Fruit fly (Drosophila melanogaster) whole organism, embryonic: Measurements from ENCODE around the gene CG42827.

Experiments
- Adf1 ChIP-seq: fragments of 200-800 bp; sonication (Bioruptor generic); IDR thresholded peaks from 2 replicates; pipeline ENCODE4 v1.3.6; 2022; ENCODE audit warnings: missing biosample characterization, missing genetic modification characterization
- Atf3 ChIP-seq: fragments of 200-800 bp; sonication (Bioruptor generic); optimal IDR thresholded peaks from 3 replicates; lab custom pipeline; 2016; ENCODE audit warnings: missing biosample characterization, missing genetic modification characterization
- BEAF-32 ChIP-seq: fragments of 200-800 bp; sonication (Bioruptor generic); optimal IDR thresholded peaks from 3 replicates; lab custom pipeline; 2017; ENCODE audit warnings: missing biosample characterization, missing genetic modification characterization, mild to moderate bottlenecking, moderate library complexity, missing genetic modification reagents
- Bdp1 ChIP-seq: fragments of 200-800 bp; sonication (Bioruptor generic); optimal IDR thresholded peaks from 3 replicates; lab custom pipeline; 2016; ENCODE audit warnings: missing biosample characterization, missing genetic modification characterization
- C15 ChIP-seq: fragments of 200-800 bp; sonication (Bioruptor generic); IDR thresholded peaks from 3 replicates; pipeline ENCODE4 v1.3.6; 2022; ENCODE audit warnings: missing biosample characterization, missing genetic modification characterization
- CG10543 ChIP-seq: fragments of 200-800 bp; sonication (Bioruptor generic); optimal IDR thresholded peaks from 3 replicates; lab custom pipeline; 2017; ENCODE audit warnings: missing biosample characterization, mild to moderate bottlenecking, missing genetic modification characterization, moderate library complexity
- CG11085 ChIP-seq: fragments of 200-800 bp; sonication (Bioruptor generic); IDR thresholded peaks from 2 replicates; pipeline ENCODE4 v1.3.6; 2022; ENCODE audit warnings: missing biosample characterization, missing genetic modification characterization
- CG11723 ChIP-seq: fragments of 200-800 bp; sonication (Bioruptor generic); optimal IDR thresholded peaks from 2 replicates; lab custom pipeline; 2017; ENCODE audit warnings: missing biosample characterization, mild to moderate bottlenecking, missing genetic modification characterization
- CG14014 ChIP-seq: fragments of 200-800 bp; sonication (Bioruptor generic); IDR thresholded peaks from 2 replicates; pipeline ENCODE4 v1.3.6; 2022; ENCODE audit warnings: missing biosample characterization, missing genetic modification characterization
- CG15269 ChIP-seq: fragments of 200-800 bp; sonication (Bioruptor generic); optimal IDR thresholded peaks from 2 replicates; lab custom pipeline; 2018; ENCODE audit warnings: missing biosample characterization, mild to moderate bottlenecking, missing genetic modification characterization, moderate library complexity
- CG16815 ChIP-seq: fragments of 200-800 bp; sonication (Bioruptor generic); optimal IDR thresholded peaks from 3 replicates; lab custom pipeline; 2017; ENCODE audit warnings: missing biosample characterization, mild to moderate bottlenecking, missing genetic modification characterization
- CG17912 ChIP-seq: fragments of 200-800 bp; sonication (Bioruptor generic); optimal IDR thresholded peaks from 2 replicates; lab custom pipeline; 2018; ENCODE audit warnings: missing biosample characterization, mild to moderate bottlenecking, missing genetic modification characterization
- CG18599 ChIP-seq: fragments of 200-800 bp; sonication (Bioruptor generic); optimal IDR thresholded peaks from 3 replicates; lab custom pipeline; 2017; ENCODE audit warnings: missing biosample characterization, missing genetic modification characterization, mild to moderate bottlenecking, moderate library complexity, missing genetic modification reagents
- CG18764 ChIP-seq: fragments of 200-800 bp; sonication (Bioruptor generic); optimal IDR thresholded peaks from 3 replicates; lab custom pipeline; 2016; ENCODE audit warnings: missing biosample characterization, missing genetic modification characterization
- CG43689 ChIP-seq: fragments of 200-800 bp; sonication (Bioruptor generic); IDR thresholded peaks from 2 replicates; pipeline ENCODE4 v1.3.6; 2022; ENCODE audit warnings: missing biosample characterization, missing genetic modification characterization
- CG6689 ChIP-seq: fragments of 200-800 bp; sonication (Bioruptor generic); IDR thresholded peaks from 2 replicates; pipeline ENCODE4 v1.3.6; 2022; ENCODE audit warnings: missing biosample characterization, missing genetic modification characterization
- CG7786 ChIP-seq: fragments of 200-800 bp; sonication (Bioruptor generic); optimal IDR thresholded peaks from 2 replicates; lab custom pipeline; 2016; ENCODE audit warnings: missing biosample characterization, missing genetic modification characterization
- CG8478 ChIP-seq: fragments of >200 bp; optimal IDR thresholded peaks from 2 replicates; lab custom pipeline; 2018
- CG9215 ChIP-seq: fragments of 200-800 bp; sonication (Bioruptor generic); IDR thresholded peaks from 2 replicates; pipeline ENCODE4 v1.3.6; 2022; ENCODE audit warnings: missing biosample characterization, missing genetic modification characterization
- Eip74EF ChIP-seq, 2 experiments: fragments of 200-800 bp in 1 of 2; fragments of >200 bp in 1 of 2; sonication (Bioruptor generic) in 1 of 2; optimal IDR thresholded peaks; 2 replicates each; lab custom pipeline; 2017 to 2019; ENCODE audit warnings: missing biosample characterization in 2 of 2, missing genetic modification characterization in 2 of 2, mild to moderate bottlenecking in 1 of 2, moderate library complexity in 1 of 2
- GATAe ChIP-seq: fragments of 200-800 bp; sonication (Bioruptor generic); conservative IDR thresholded peaks from 2 replicates; pipeline ENCODE4 v1.3.6; 2022; ENCODE audit warnings: missing biosample characterization, missing genetic modification characterization
- HLH3B ChIP-seq: fragments of 200-800 bp; sonication (Bioruptor generic); IDR thresholded peaks from 2 replicates; pipeline ENCODE4 v1.3.6; 2022; ENCODE audit warnings: missing biosample characterization, missing genetic modification characterization
- Max ChIP-seq: fragments of 200-800 bp; sonication (Bioruptor generic); optimal IDR thresholded peaks from 2 replicates; lab custom pipeline; 2016; ENCODE audit warnings: missing biosample characterization, mild to moderate bottlenecking, missing genetic modification characterization
- Mes4 ChIP-seq: fragments of 200-800 bp; sonication (Bioruptor generic); optimal IDR thresholded peaks from 2 replicates; lab custom pipeline; 2016; ENCODE audit warnings: missing biosample characterization, missing genetic modification characterization
- NC2β ChIP-seq: fragments of 200-800 bp; sonication (Bioruptor generic); optimal IDR thresholded peaks from 2 replicates; lab custom pipeline; 2016; ENCODE audit warnings: missing biosample characterization, missing genetic modification characterization
- NfI ChIP-seq: fragments of 200-800 bp; sonication (Bioruptor generic); optimal IDR thresholded peaks from 3 replicates; lab custom pipeline; 2018; ENCODE audit warnings: missing biosample characterization, mild to moderate bottlenecking, missing genetic modification characterization, moderate library complexity
- Pdp1 ChIP-seq, 2 experiments: fragments of 200-800 bp; sonication (Bioruptor generic); optimal IDR thresholded peaks; 3 replicates each; lab custom pipeline; 2016; ENCODE audit warnings: missing biosample characterization in 2 of 2, missing genetic modification characterization in 2 of 2, mild to moderate bottlenecking in 1 of 2, moderate library complexity in 1 of 2
- Tbp ChIP-seq: fragments of >200 bp; optimal IDR thresholded peaks from 2 replicates; lab custom pipeline; 2018; ENCODE audit warnings: missing biosample characterization, missing genetic modification characterization
- al ChIP-seq: fragments of 200-800 bp; sonication (Bioruptor generic); IDR thresholded peaks from 2 replicates; pipeline ENCODE4 v1.3.6; 2022; ENCODE audit warnings: missing biosample characterization, missing genetic modification characterization
- aop ChIP-seq: fragments of 200-800 bp; sonication (Bioruptor generic); IDR thresholded peaks from 2 replicates; pipeline ENCODE4 v1.3.6; 2022; ENCODE audit warnings: missing biosample characterization, missing genetic modification characterization
- bowl ChIP-seq: fragments of 200-800 bp; sonication (Bioruptor generic); IDR thresholded peaks from 2 replicates; pipeline ENCODE4 v1.3.6; 2022; ENCODE audit warnings: missing biosample characterization, missing genetic modification characterization
- danr ChIP-seq: fragments of 200-800 bp; sonication (Bioruptor generic); IDR thresholded peaks from 2 replicates; pipeline ENCODE4 v1.3.6; 2022; ENCODE audit warnings: missing biosample characterization, missing genetic modification characterization
- disco-r ChIP-seq: fragments of 200-800 bp; sonication (Bioruptor generic); optimal IDR thresholded peaks from 2 replicates; lab custom pipeline; 2016; ENCODE audit warnings: missing biosample characterization, missing genetic modification characterization
- dysf ChIP-seq: fragments of 200-800 bp; sonication (Bioruptor generic); IDR thresholded peaks from 3 replicates; pipeline ENCODE4 v1.3.6; 2022; ENCODE audit warnings: missing biosample characterization, missing genetic modification characterization
- grn ChIP-seq: fragments of 200-800 bp; sonication (Bioruptor generic); optimal IDR thresholded peaks from 3 replicates; lab custom pipeline; 2017; ENCODE audit warnings: missing biosample characterization, missing genetic modification characterization
- gro ChIP-seq: fragments of 200-800 bp; sonication (Bioruptor generic); optimal IDR thresholded peaks from 2 replicates; lab custom pipeline; 2016; ENCODE audit warnings: missing biosample characterization, missing genetic modification characterization
- gt ChIP-seq: fragments of 200-800 bp; sonication (Bioruptor generic); IDR thresholded peaks from 2 replicates; pipeline ENCODE4 v1.3.6; 2022; ENCODE audit warnings: missing biosample characterization, missing genetic modification characterization
- mam ChIP-seq: fragments of 200-800 bp; sonication (Bioruptor generic); optimal IDR thresholded peaks from 3 replicates; lab custom pipeline; 2016; ENCODE audit warnings: missing biosample characterization, missing genetic modification characterization
- mirr ChIP-seq: fragments of 200-800 bp; sonication (Bioruptor generic); optimal IDR thresholded peaks from 3 replicates; lab custom pipeline; 2018; ENCODE audit warnings: missing biosample characterization, mild to moderate bottlenecking, missing genetic modification characterization
- mld ChIP-seq: fragments of 200-800 bp; sonication (Bioruptor generic); IDR thresholded peaks from 3 replicates; pipeline ENCODE4 v1.3.6; 2022; ENCODE audit warnings: missing biosample characterization, missing genetic modification characterization; ENCODE audit not compliant: partially characterized antibody
- nerfin-1 ChIP-seq: fragments of 200-800 bp; sonication (Bioruptor generic); optimal IDR thresholded peaks from 3 replicates; lab custom pipeline; 2019; ENCODE audit warnings: missing biosample characterization, mild to moderate bottlenecking, missing genetic modification characterization, moderate library complexity
- pan ChIP-seq, 4 experiments: fragments of >200 bp in 3 of 4; fragments of 200-800 bp in 1 of 4; sonication (Bioruptor generic) in 1 of 4; optimal IDR thresholded peaks in 3 of 4; IDR thresholded peaks in 1 of 4; 2 replicates each; pipeline versions ENCODE4 v1.3.6 to Lab custom; 2017 to 2022; ENCODE audit warnings: missing biosample characterization in 2 of 4, missing genetic modification characterization in 2 of 4, mixed read lengths in 1 of 4
- psq ChIP-seq: fragments of 200-800 bp; sonication (Bioruptor generic); optimal IDR thresholded peaks from 2 replicates; lab custom pipeline; 2017; ENCODE audit warnings: missing biosample characterization, missing genetic modification characterization
- salm ChIP-seq: fragments of 200-800 bp; sonication (Bioruptor generic); optimal IDR thresholded peaks from 2 replicates; lab custom pipeline; 2018; ENCODE audit warnings: missing biosample characterization, mild to moderate bottlenecking, missing genetic modification characterization
- seq ChIP-seq: fragments of 200-800 bp; sonication (Bioruptor generic); IDR thresholded peaks from 2 replicates; pipeline ENCODE4 v1.3.6; 2022; ENCODE audit warnings: missing biosample characterization, missing genetic modification characterization
- sim ChIP-seq: fragments of 200-800 bp; sonication (Bioruptor generic); IDR thresholded peaks from 2 replicates; pipeline ENCODE4 v1.3.6; 2022; ENCODE audit warnings: missing biosample characterization, missing genetic modification characterization
- ssp ChIP-seq: fragments of 200-800 bp; sonication (Bioruptor generic); IDR thresholded peaks from 2 replicates; pipeline ENCODE4 v1.3.6; 2022; ENCODE audit warnings: missing biosample characterization, missing genetic modification characterization
- tap ChIP-seq: fragments of 200-800 bp; optimal IDR thresholded peaks from 3 replicates; lab custom pipeline; 2019; ENCODE audit warnings: missing biosample characterization, mild to moderate bottlenecking, missing genetic modification characterization, moderate library complexity
- tll ChIP-seq, 2 experiments: fragments of 200-800 bp in 1 of 2; fragments of >200 bp in 1 of 2; sonication (Bioruptor generic) in 1 of 2; optimal IDR thresholded peaks; 2 replicates each; lab custom pipeline; 2017 to 2019; ENCODE audit warnings: missing biosample characterization in 2 of 2, missing genetic modification characterization in 2 of 2, mild to moderate bottlenecking in 1 of 2, moderate library complexity in 1 of 2
- tup ChIP-seq: fragments of 200-800 bp; sonication (Bioruptor generic); optimal IDR thresholded peaks from 2 replicates; lab custom pipeline; 2016; ENCODE audit warnings: missing biosample characterization, mild to moderate bottlenecking, missing genetic modification characterization, moderate library complexity

The CG42827 gene

dm6 chr3R:23363515-23364124 lies 9.1 kb upstream of the CG42827 start, which contains the start of gene CG4408 (continued):
- TF ChIP-seq grn (no peak), Eip74EF (GFP tag; optimal IDR thresholded peaks at IDR 0.05; lab: Kevin White, UChicago) (no peak), Atf3 (GFP tag; lab: Kevin White, UChicago) (no peak), Tbp (GFP tag; lab: Kevin White, UChicago) (no peak), sim (GFP tag; lab: Robert Waterston, UW) (no peak), Mes4 (GFP tag; lab: Kevin White, UChicago) (no peak), dysf (GFP tag; lab: Robert Waterston, UW) (0 out of 3 replicates have a peak, but pooled peaks have one; percentile 16), gro (GFP tag; lab: Kevin White, UChicago) (peak; percentile 46), psq (GFP tag; lab: Kevin White, UChicago) (no peak), mirr (GFP tag; lab: Kevin White, UChicago) (no peak), CG18599 (peak; percentile 69), seq (GFP tag; lab: Robert Waterston, UW) (no peak), Pdp1 (GFP tag; optimal IDR thresholded peaks at IDR 0.05; lab: Kevin White, UChicago) (peak in 1 of 2 experiments; percentile 36), bowl (no peak), NfI (no peak), tup (GFP tag; lab: Kevin White, UChicago) (no peak), CG16815 (GFP tag; lab: Kevin White, UChicago) (no peak), tap (tag; lab: Kevin White, UChicago) (no peak), CG6689 (GFP tag; lab: Robert Waterston, UW) (no peak; the same call in 1 of the 2 replicates), CG9215 (GFP tag; lab: Robert Waterston, UW) (peak; percentile 35; the same call in 1 of the 2 replicates), C15 (GFP tag; lab: Robert Waterston, UW) (no peak), gt (no peak), Bdp1 (GFP tag; lab: Kevin White, UChicago) (no peak), ssp (no peak), pan (optimal IDR thresholded peaks at IDR 0.05; lab: Kevin White, UChicago) (no peak), pan (GFP tag; optimal IDR thresholded peaks at IDR 0.05 in 1 of 2, IDR thresholded peaks at IDR 0.05 in 1 of 2) (peak in 1 of 2 experiments; percentile 52), CG11723 (GFP tag; lab: Kevin White, UChicago) (no peak), BEAF-32 (GFP tag; lab: Kevin White, UChicago) (no peak), Max (GFP tag; lab: Kevin White, UChicago) (no peak), CG14014 (GFP tag; lab: Robert Waterston, UW) (no peak), mld (GFP tag; lab: Robert Waterston, UW) (no peak), GATAe (GFP tag; lab: Robert Waterston, UW) (no peak), CG7786 (GFP tag; lab: Kevin White, UChicago) (peak; percentile 38), CG18764 (GFP tag; lab: Kevin White, UChicago) (no peak), NC2β (GFP tag; lab: Kevin White, UChicago) (no peak), HLH3B (0 out of 2 replicates have a peak, but pooled peaks have one; percentile 30), aop (GFP tag; lab: Robert Waterston, UW) (no peak), danr (GFP tag; lab: Robert Waterston, UW) (no peak), CG11085 (peak; percentile 10; the same call in 1 of the 2 replicates), tll (GFP tag; optimal IDR thresholded peaks at IDR 0.05; lab: Kevin White, UChicago) (no peak), CG43689 (GFP tag; lab: Robert Waterston, UW) (0 out of 2 replicates have a peak, but pooled peaks have one; percentile 13), CG10543 (GFP tag; lab: Kevin White, UChicago) (no peak), salm (tag; lab: Kevin White, UChicago) (no peak), CG17912 (no peak), nerfin-1 (tag; lab: Kevin White, UChicago) (no peak), mam (GFP tag; lab: Kevin White, UChicago) (peak; percentile 53), Adf1 (GFP tag; lab: Robert Waterston, UW) (no peak), al (GFP tag; lab: Robert Waterston, UW) (peak; percentile 18; the same call in 1 of the 2 replicates), disco-r (GFP tag; lab: Kevin White, UChicago) (no peak), CG8478 (no peak), CG15269 (tag; lab: Kevin White, UChicago) (peak; percentile 40)
